Fruit fly (Drosophila melanogaster): ENCODE measurements around the gene ATPsynCF6.
A peak's percentile ranks its signal among the peaks of the same experiment; 100 is the strongest.

ATPsynCF6 gene

dm6 chr3R:23386907-23387306 is 31.0 kb upstream of the ATPsynCF6 start (continued):
- TF ChIP-seq CG34376 (GFP tag; optimal IDR thresholded peaks at IDR 0.05) = no peak
- TF ChIP-seq CG10431 (GFP tag; optimal IDR thresholded peaks at IDR 0.05) = no peak
- no peak for TF ChIP-seq CG10543 (GFP tag; optimal IDR thresholded peaks at IDR 0.05)
- TF ChIP-seq nerfin-2 (GFP tag; IDR thresholded peaks at IDR 0.05; ENCODE audit: partially characterized antibody) = no peak
- no peak for TF ChIP-seq CG32532 (GFP tag; IDR thresholded peaks at IDR 0.05)
- TF ChIP-seq CG9932 (GFP tag; IDR thresholded peaks at IDR 0.05) = no peak

dm6 chr3R:23386021-23386457 is 30.2 kb upstream of the ATPsynCF6 start:
- peak; percentile 31 for TF ChIP-seq kay (GFP tag; optimal IDR thresholded peaks at IDR 0.05)
- TF ChIP-seq eve (GFP tag; optimal IDR thresholded peaks at IDR 0.05) = peak in 1 of 2 experiments; percentile 29
- TF ChIP-seq CG12769 (tag; optimal IDR thresholded peaks at IDR 0.05) = peak; percentile 34
- TF ChIP-seq BtbVII (GFP tag; optimal IDR thresholded peaks at IDR 0.05) = peak; percentile 2
- TF ChIP-seq crol (GFP tag; IDR thresholded peaks at IDR 0.05) = peak; percentile 74
- TF ChIP-seq sens (GFP tag) = peak; percentile 56
- TF ChIP-seq Trl (optimal IDR thresholded peaks at IDR 0.05) = peak; percentile 50 to 62
- TF ChIP-seq Trl (GFP tag; optimal IDR thresholded peaks at IDR 0.05) = no peak
- TF ChIP-seq z (GFP tag; IDR thresholded peaks at IDR 0.05) = peak; percentile 84
- 0 out of 4 replicates have a peak, but pooled peaks have one; percentile 24 for TF ChIP-seq chinmo (GFP tag; IDR thresholded peaks at IDR 0.05; ENCODE audit: partially characterized antibody)
- TF ChIP-seq exex (tag; optimal IDR thresholded peaks at IDR 0.05) = peak; percentile 5
- TF ChIP-seq CG30020 (tag; optimal IDR thresholded peaks at IDR 0.05) = no peak
- TF ChIP-seq Deaf1 (tag; optimal IDR thresholded peaks at IDR 0.05) = peak; percentile 48
- no peak for TF ChIP-seq h (optimal IDR thresholded peaks at IDR 0.05)
- no peak for TF ChIP-seq Neu2 (GFP tag; optimal IDR thresholded peaks at IDR 0.05; ENCODE audit: borderline replicate concordance)
- TF ChIP-seq luna (GFP tag; optimal IDR thresholded peaks at IDR 0.05) = no peak
- TF ChIP-seq crp (GFP tag; optimal IDR thresholded peaks at IDR 0.05) = peak in 1 of 2 experiments; percentile 73
- TF ChIP-seq ewg (GFP tag; optimal IDR thresholded peaks at IDR 0.05) = peak; percentile 59
- peak; percentile 4 for TF ChIP-seq CG1603 (tag; optimal IDR thresholded peaks at IDR 0.05)
- no peak for TF ChIP-seq NC2α (GFP tag; optimal IDR thresholded peaks at IDR 0.05)
- TF ChIP-seq CG4360 (GFP tag; IDR thresholded peaks at IDR 0.05) = 0 out of 2 replicates have a peak, but pooled peaks have one; percentile 25
- TF ChIP-seq scrt (GFP tag; optimal IDR thresholded peaks at IDR 0.05) = peak; percentile 43
- TF ChIP-seq CG15514 (GFP tag; optimal IDR thresholded peaks at IDR 0.05) = peak; percentile 37
- no peak for TF ChIP-seq Eip74EF (GFP tag; optimal IDR thresholded peaks at IDR 0.05)
- peak; percentile 38 for TF ChIP-seq sd (tag; optimal IDR thresholded peaks at IDR 0.05)
- peak; percentile 60 for TF ChIP-seq CG13894 (tag; optimal IDR thresholded peaks at IDR 0.05)
- TF ChIP-seq CG3995 (GFP tag; optimal IDR thresholded peaks at IDR 0.05) = peak; percentile 59
- TF ChIP-seq sr (GFP tag; IDR thresholded peaks at IDR 0.05) = no peak
- no peak for TF ChIP-seq CG12391 (tag; optimal IDR thresholded peaks at IDR 0.05)
- peak; percentile 40; the same call in 2 of the 3 replicates for TF ChIP-seq CG2199 (GFP tag; IDR thresholded peaks at IDR 0.05)
- TF ChIP-seq kni (GFP tag; optimal IDR thresholded peaks at IDR 0.05) = peak; percentile 7
- peak in 1 of 2 experiments; percentile 30 for TF ChIP-seq Pdp1 (GFP tag; optimal IDR thresholded peaks at IDR 0.05)
- TF ChIP-seq CG34224 (GFP tag; IDR thresholded peaks at IDR 0.05; ENCODE audit: partially characterized antibody) = 0 out of 3 replicates have a peak, but pooled peaks have one; percentile 19
- no peak for TF ChIP-seq BEAF-32 (GFP tag; optimal IDR thresholded peaks at IDR 0.05)

Measured in whole organism, embryonic.